Worm (Caenorhabditis elegans) whole organism, late embryonic: ENCODE measurements around the gene C31E10.11.

Source experiments
- elt-2 ChIP-seq: sonication (generic microtip); optimal IDR thresholded peaks from 2 replicates; lab custom pipeline; 2016; ENCODE audit warnings: missing genetic modification reagents, missing genetic modification characterization, missing compliant biosample characterization
- fax-1 ChIP-seq: sonication (generic microtip); optimal IDR thresholded peaks from 2 replicates; lab custom pipeline; 2016; ENCODE audit warnings: missing genotype, missing genetic modification characterization, missing compliant biosample characterization
- hlh-30 ChIP-seq: sonication (generic microtip); optimal IDR thresholded peaks from 2 replicates; lab custom pipeline; 2017; ENCODE audit warnings: antibody characterized with exemption, missing genetic modification characterization, missing compliant biosample characterization; ENCODE audit not compliant: insufficient read depth
- pax-1 ChIP-seq: fragments of 150-350 bp; optimal IDR thresholded peaks from 2 replicates; lab custom pipeline; 2014; ENCODE audit warnings: missing biosample characterization, missing genetic modification characterization
- pha-2 ChIP-seq: sonication (generic microtip); optimal IDR thresholded peaks from 2 replicates; lab custom pipeline; 2017; ENCODE audit warnings: mild to moderate bottlenecking, missing genetic modification characterization, missing compliant biosample characterization
- syd-9 ChIP-seq: sonication (generic microtip); optimal IDR thresholded peaks from 2 replicates; lab custom pipeline; 2016; ENCODE audit warnings: mild to moderate bottlenecking, missing genetic modification characterization, moderate library complexity, missing compliant biosample characterization
- zip-5 ChIP-seq: sonication (generic microtip); optimal IDR thresholded peaks from 2 replicates; lab custom pipeline; 2016; ENCODE audit warnings: missing genetic modification characterization, missing compliant biosample characterization

DNA sequence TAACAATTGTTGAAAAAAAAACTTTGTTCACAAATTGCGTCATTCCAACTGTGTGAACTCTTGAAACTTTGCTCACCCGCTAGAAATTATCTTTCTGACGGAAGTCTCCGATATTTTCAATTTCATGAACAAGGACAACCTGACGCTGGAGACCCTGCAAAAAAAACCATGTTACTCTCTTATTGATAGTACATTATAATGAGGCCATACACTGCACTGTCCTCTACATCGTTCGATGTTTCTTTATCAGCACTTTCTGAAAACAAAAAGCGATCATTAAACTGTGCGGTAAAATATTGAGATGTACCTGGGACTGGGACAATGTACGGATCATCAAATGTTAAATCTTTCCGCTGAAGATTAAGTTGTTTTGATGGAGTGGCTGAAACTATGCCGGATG is 13.0 kb upstream of the C31E10.11 start:
- no peak for TF ChIP-seq zip-5 (tag; lab: Kevin White, UChicago)
- no peak for TF ChIP-seq pax-1 (tag; lab: Kevin White, UChicago)
- TF ChIP-seq hlh-30 (tag; lab: Kevin White, UChicago) = no peak
- TF ChIP-seq pha-2 (tag; lab: Kevin White, UChicago) = no peak
- TF ChIP-seq elt-2 = no peak
- TF ChIP-seq syd-9 (tag; lab: Kevin White, UChicago) = no peak
- no peak for TF ChIP-seq fax-1
